Worm (Caenorhabditis elegans) whole organism, young adult: Measurements from ENCODE around the gene nhr-40.
A peak's percentile ranks its signal among the peaks of the same experiment; 100 is the strongest.

Source experiments
- ama-1 ChIP-seq, 3 experiments: fragments of 150-350 bp in 1 of 3; sonication (generic microtip) in 2 of 3; optimal IDR thresholded peaks; 2 replicates each; lab custom pipeline; 2014 to 2018; ENCODE audit warnings: missing biosample characterization in 2 of 3, missing genetic modification characterization in 2 of 3, missing genetic modification reagents in 2 of 3
- egl-18 ChIP-seq: fragments of 200-800 bp; sonication (Bioruptor generic); IDR thresholded peaks from 2 replicates; pipeline ENCODE4 v1.3.6; 2022; ENCODE audit warnings: missing genetic modification reagents, missing genetic modification characterization, missing compliant biosample characterization
- unc-62 ChIP-seq: fragments of 150-350 bp; optimal IDR thresholded peaks from 2 replicates; lab custom pipeline; 2014; ENCODE audit warnings: missing biosample characterization, missing genetic modification reagents, missing genetic modification characterization

DNA sequence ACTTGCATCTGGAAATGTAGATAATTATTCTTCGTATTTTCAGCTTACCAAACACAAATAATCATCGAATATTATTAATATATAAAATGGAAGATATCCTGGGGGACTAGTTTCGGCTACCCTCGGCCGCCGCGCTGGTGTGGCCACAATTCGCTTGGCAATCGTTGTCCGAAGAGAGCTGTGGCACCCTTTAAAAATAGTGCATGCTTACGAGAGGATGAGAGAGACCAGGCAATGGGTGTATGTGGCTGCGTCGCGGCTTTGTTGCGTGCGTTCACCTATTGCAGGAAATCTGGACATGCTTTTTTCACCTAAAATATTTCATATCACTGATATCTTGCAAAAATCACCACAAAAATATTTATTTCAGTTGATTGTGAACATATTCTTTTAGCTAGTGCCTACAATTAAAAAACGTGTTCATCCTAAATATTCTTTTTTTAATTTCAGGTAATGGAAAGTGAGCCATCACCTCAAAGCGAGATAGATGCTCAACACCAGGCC is 21.1 kb upstream of the nhr-40 start, which contains the start of the genes ccd-5 and F52H2.1:
- 0 out of 2 replicates have a peak, but pooled peaks have one; percentile 33 for TF ChIP-seq egl-18 (GFP tag; lab: Robert Waterston, UW)
- TF ChIP-seq ama-1 (optimal IDR thresholded peaks at IDR 0.05; lab: Kevin White, UChicago): no peak
- TF ChIP-seq ama-1 (GFP tag; optimal IDR thresholded peaks at IDR 0.05; lab: Kevin White, UChicago): no peak
- TF ChIP-seq unc-62 (GFP tag; lab: Kevin White, UChicago): no peak
